Worm (Caenorhabditis elegans) whole organism, L4/young adult: Measurements from ENCODE around the gene nck-1.
A peak's percentile ranks its signal among the peaks of the same experiment; 100 is the strongest.
"Not testable (repeated sequence)": the region's sequence is repeated elsewhere in the genome, so short reads cannot be mapped to it uniquely, and the experiment has no call there.

Source experiments
- W03F9.2 ChIP-seq: fragments of 150-350 bp; optimal IDR thresholded peaks from 2 replicates; lab custom pipeline; 2014; ENCODE audit warnings: missing biosample characterization, missing genetic modification characterization
- dao-5 ChIP-seq: sonication (generic microtip); optimal IDR thresholded peaks from 2 replicates; lab custom pipeline; 2016; ENCODE audit warnings: missing genotype, missing genetic modification characterization, moderate library complexity, missing compliant biosample characterization
- him-1 ChIP-seq: sonication (generic microtip); optimal IDR thresholded peaks from 2 replicates; lab custom pipeline; 2016; ENCODE audit warnings: missing genotype, missing genetic modification reagents, missing genetic modification characterization, missing compliant biosample characterization

Gene nck-1

DNA sequence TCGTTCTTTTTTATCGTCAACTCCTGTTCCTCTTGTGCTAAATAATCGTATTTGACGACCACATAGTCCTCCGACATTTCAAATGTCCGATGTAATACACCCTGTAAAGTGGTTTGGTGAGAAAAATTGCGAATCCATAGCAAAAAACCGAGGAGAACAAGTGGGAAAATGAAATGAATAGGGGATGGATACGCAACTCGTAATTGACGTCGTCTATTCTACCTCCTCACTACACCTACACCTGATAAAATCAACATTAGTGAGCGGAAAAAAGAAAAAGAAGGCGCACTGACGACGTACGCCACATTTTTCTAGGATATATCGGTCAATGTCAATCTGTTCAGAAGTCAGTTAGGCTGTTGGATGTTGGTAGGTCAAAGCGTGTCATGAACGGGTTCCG is at the start of gene nck-1:
Gene nck-1 (minus strand): TSS at position 101 of the 400 bp plus-strand sequence.
- TF ChIP-seq W03F9.2 (tag; lab: Kevin White, UChicago), result no peak
- no peak for TF ChIP-seq him-1 (tag; lab: Kevin White, UChicago)
- TF ChIP-seq dao-5 (tag; lab: Kevin White, UChicago), result no peak

DNA sequence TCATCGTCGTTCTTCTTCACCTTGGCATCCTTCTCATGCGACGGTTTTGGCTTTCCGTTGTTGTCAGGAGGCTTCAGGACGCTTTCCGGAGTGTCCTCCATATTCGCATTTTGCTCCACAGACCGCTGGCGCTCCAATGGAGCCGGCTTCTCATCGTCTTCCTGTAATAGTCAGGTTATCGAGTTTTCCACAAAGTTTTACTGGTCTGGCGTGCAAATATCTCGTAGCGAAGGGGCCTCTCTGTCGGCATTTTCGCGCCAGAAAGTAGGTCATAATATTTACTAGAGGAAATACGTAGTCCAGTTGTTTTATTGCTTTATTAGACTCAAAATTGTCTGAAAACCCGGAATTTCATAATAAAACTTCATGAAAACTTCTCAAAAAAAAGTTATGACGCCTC is 48.9 kb upstream of the nck-1 start, which contains the start of gene F20B6.6:
Gene F20B6.6 (minus strand): TSS at position 101 of the 400 bp plus-strand sequence.
- not testable (repeated sequence) for TF ChIP-seq him-1, dao-5, W03F9.2 (tag; lab: Kevin White, UChicago)

DNA sequence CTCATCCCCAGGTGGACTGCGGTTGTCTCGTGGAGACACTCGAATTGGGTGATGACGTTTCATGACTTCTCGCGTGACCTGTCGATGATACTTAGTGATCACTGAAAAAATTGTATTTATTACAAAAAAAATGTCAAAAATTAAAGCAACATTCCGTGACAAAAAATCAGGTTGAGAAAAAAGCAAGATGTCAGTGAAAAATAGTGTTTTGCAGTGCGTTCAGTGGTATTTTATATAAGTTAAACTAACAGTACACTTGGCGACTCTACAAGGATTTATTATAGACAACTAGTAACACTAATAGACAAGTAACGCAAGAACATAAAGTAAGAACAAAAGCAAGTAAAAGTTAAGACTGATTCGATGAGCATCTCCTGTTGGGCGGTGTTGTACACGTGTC is 46.6 kb upstream of the nck-1 start, which contains the start of gene F20B6.5:
Gene F20B6.5 (minus strand): TSS at position 101 of the 400 bp plus-strand sequence.
- TF ChIP-seq dao-5, him-1, W03F9.2 (tag; lab: Kevin White, UChicago): not testable (repeated sequence)

DNA sequence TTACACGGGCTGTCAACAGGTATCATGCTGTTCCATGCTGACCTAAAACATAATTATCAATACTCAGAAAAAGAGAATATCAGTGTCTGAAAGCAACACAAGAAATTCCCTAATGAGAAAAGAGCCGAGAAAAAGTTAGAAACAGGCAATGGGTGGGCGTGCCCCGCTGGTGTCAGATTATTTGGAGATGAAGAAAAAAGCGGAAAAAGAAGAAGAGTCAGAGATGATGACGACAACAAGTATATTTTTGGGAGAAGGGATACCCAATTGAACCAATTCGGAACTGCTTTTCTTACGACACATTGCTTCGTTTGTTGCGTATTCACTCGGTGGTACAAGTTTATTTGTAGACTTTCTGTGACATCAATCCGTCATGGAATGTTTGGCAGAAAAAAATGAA is 43.2 kb upstream of the nck-1 start, which contains the start of gene F20B6.4:
Gene F20B6.4 (minus strand): TSS at position 101 of the 400 bp plus-strand sequence.
- TF ChIP-seq him-1 (tag; lab: Kevin White, UChicago) (no peak), W03F9.2 (tag; lab: Kevin White, UChicago) (no peak), dao-5 (tag; lab: Kevin White, UChicago) (no peak)

DNA sequence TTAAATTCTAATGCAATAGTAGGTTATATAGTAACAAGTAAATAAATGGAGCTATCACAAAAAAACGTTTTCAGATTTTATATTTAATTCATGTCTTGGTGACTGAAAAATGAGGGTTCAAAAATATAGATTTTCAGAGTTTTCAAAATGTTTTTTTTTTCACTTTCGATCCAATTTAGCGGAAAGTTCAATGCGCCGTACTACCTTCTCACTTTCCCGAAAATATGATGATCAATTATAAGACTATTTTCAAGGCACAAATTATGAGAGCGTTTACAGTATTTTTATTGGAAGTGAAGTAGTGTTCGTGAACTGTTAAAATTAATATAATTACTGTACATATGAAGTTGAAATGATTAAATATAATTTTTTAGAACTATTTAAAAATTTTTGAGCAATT is 39.8 kb upstream of the nck-1 start:
- TF ChIP-seq dao-5 (tag; lab: Kevin White, UChicago), result no peak
- TF ChIP-seq him-1 (tag; lab: Kevin White, UChicago), result no peak
- TF ChIP-seq W03F9.2 (tag; lab: Kevin White, UChicago), result no peak

DNA sequence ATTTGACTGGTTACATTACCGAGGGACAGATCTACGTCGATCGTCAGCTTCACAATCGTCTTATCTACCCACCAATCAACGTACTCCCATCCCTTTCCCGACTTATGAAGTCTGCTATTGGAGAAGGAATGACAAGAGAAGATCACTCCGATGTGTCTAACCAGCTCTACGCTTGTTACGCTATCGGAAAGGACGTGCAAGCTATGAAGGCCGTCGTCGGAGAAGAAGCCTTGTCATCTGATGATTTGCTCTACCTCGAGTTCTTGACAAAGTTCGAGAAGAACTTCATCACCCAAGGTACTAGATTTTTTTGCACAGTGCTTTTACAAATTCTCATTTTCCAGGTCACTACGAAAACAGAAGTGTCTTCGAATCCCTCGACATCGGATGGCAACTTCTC is 39.0 kb upstream of the nck-1 start:
- TF ChIP-seq dao-5 (tag; lab: Kevin White, UChicago) (no peak), him-1 (tag; lab: Kevin White, UChicago) (no peak), W03F9.2 (tag; lab: Kevin White, UChicago) (no peak)

DNA sequence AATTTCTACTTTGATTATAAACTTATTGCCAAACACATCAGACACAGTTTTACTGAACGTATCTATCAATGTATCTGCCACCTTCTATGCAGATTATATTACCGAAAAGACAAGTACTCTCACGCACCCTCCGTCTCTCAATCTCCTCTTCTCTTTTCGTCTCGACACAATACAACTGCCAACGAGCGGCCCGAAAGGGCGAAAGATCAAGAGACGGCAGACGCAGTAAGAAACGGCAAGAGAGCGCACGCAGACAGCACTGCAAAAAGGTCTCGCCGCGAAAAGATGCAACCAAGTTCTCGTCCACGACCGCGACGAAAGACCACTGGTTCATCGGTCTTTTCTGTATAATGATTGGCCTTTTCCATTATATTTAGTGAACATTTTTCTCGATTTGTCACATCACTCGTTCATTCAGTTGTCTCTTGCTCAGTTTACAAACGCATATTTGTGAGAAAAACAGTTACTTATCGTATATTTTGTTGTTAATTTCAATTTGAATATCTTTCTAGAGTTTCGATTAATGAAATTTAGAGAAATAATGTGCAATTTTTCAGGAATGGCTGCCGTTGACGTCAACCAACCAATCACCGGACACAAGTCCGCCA is 37.4 kb upstream of the nck-1 start, which contains the start of gene vha-12:
Gene vha-12 (plus strand): TSS at position 558 of the 608 bp plus-strand sequence.
- TF ChIP-seq dao-5 (tag; lab: Kevin White, UChicago) (no peak), him-1 (tag; lab: Kevin White, UChicago) (peak; percentile 18), W03F9.2 (tag; lab: Kevin White, UChicago) (peak; percentile 79)

DNA sequence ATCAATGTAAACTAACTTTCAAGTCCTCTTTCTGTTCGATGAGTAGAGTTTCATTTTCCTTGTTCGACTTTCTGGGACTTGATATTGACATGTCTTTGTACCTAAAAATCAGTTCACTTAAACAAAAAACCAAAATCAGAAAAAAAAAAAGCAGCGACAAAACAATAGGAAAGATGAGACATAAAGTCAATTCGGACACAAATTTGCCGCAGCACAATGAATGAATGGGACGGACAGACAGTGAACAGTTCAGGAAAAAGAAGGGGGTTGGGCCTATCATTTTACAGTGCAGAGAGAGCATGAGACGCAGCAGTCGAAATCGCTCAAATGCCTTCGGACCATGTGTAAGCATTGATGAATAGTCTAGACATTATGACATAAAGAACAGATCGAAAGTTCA is 33.4 kb upstream of the nck-1 start, which contains the start of gene mrp-6:
Gene mrp-6 (minus strand): TSS at position 101 of the 400 bp plus-strand sequence.
- no peak for TF ChIP-seq dao-5 (tag; lab: Kevin White, UChicago)
- TF ChIP-seq W03F9.2 (tag; lab: Kevin White, UChicago), result no peak
- no peak for TF ChIP-seq him-1 (tag; lab: Kevin White, UChicago)

DNA sequence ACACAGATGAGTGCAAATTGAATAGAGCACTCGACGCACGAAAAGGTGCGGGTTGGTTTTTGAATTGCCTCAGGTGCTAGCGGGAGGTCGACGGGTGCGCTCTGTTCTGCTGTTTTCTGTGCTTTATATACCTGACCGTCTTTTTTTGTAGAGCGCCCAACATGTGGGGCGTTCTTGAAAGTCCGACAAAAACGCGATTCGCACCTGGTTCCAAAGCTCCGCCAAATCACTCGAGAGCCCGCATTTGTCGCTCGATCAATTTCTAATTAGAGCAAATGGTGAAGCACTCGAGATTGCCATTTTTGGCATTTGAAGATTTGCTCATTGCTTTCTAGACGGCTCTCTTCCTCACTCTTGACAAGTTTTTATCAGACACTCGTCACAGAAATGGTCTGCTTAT is 24.2 kb upstream of the nck-1 start, which contains the start of gene ZK470.6:
Gene ZK470.6 (minus strand): TSS at position 101 of the 400 bp plus-strand sequence.
- TF ChIP-seq him-1 (tag; lab: Kevin White, UChicago), result no peak
- no peak for TF ChIP-seq dao-5 (tag; lab: Kevin White, UChicago)
- no peak for TF ChIP-seq W03F9.2 (tag; lab: Kevin White, UChicago)

DNA sequence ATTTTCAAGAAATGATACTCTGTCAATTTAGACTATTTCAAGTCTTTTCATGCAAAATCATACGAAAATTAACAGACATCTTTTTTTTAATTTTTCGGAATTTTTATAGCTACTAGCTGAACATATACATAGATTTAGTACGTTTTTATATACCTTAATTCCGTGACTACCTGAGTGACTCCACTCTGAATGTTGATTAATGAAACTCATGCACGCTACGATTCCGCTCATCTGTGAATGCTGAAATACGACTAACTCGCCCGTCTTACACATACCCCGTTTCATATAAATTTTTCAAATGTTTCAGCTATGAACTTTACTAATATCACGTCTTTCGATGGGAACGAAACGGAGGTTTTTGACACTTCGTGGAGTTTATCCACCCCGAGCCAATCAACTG is 13.9 kb upstream of the nck-1 start, which contains the start of gene ZK470.14:
Gene ZK470.14 (plus strand): TSS at position 301 of the 400 bp plus-strand sequence.
- no peak for TF ChIP-seq dao-5 (tag; lab: Kevin White, UChicago)
- TF ChIP-seq him-1 (tag; lab: Kevin White, UChicago), result no peak
- TF ChIP-seq W03F9.2 (tag; lab: Kevin White, UChicago), result no peak

DNA sequence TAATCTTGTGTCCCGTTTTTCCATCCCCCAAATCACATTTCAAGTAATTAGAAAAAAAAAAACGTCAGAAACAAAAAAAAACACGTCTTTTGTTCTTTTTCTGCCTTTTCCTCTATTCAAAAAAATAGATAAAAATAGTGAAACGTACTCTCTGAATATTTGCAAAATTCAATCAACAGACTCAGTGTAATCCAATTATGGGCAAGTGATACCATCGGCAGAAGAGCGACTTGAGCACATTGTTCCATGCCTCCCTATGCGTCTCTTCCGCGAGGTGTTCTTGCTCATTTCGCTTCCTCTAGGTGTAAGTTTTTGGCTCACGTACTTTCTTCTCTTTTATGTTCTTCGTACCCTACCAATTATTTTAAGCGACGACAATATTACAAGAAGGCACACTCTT is 10.1 kb upstream of the nck-1 start, which contains the start of gene ZK470.1:
Gene ZK470.1 (plus strand): TSS at position 301 of the 400 bp plus-strand sequence.
- TF ChIP-seq W03F9.2 (tag; lab: Kevin White, UChicago) (no peak), him-1 (tag; lab: Kevin White, UChicago) (no peak), dao-5 (tag; lab: Kevin White, UChicago) (no peak)

DNA sequence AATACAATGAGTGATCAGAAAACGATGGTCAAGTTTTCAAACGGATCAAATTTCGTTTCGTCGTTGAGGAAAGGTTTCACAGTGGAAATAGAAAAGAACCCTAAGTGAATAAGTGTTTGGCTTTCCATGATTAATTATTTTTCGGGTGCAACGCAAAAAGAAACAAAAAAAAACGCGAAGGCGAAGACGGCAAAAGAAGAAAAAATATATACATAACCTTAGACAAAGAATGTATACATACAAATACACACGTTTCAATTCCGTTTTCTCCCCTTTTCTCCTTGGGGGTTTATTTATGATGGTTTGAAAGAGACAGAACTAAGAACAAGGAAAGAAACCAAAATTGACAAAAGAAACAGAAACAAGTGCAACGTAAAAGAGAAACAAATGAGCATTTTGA is 8.7 kb upstream of the nck-1 start:
- TF ChIP-seq W03F9.2 (tag; lab: Kevin White, UChicago) (no peak), him-1 (tag; lab: Kevin White, UChicago) (no peak), dao-5 (tag; lab: Kevin White, UChicago) (no peak)

DNA sequence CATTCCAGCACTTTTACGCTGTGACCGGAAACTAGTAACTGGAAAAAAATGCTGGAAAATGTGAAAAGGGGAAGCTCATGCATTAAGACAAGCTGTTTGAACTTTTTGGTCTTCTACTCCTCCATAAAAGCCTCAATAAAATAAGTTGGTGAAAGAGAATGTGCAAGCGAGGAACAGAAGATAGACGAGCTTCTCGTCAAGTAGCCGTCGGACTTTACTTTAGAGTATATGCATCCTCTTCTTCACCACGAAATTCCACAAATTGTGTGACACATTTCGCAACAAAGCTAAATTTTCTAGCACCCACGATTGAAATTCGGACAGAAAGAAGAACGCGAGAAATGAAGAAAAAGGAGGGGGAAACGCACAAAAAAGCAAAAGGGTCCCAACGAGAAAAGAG is 6.7 kb upstream of the nck-1 start:
- TF ChIP-seq him-1 (tag; lab: Kevin White, UChicago) (no peak), dao-5 (tag; lab: Kevin White, UChicago) (no peak), W03F9.2 (tag; lab: Kevin White, UChicago) (no peak)
